Worm (Caenorhabditis elegans) whole organism, L1 larva: ENCODE data around the gene epic-3.

ENCODE experiments used
- C04F5.9 ChIP-seq: sonication (generic microtip); optimal IDR thresholded peaks from 2 replicates; lab custom pipeline; 2016; ENCODE audit warnings: missing genetic modification characterization, missing compliant biosample characterization
- C34B4.2 ChIP-seq: sonication (generic microtip); optimal IDR thresholded peaks from 2 replicates; lab custom pipeline; 2017; ENCODE audit warnings: mild to moderate bottlenecking, missing genetic modification characterization, missing compliant biosample characterization
- F16B12.6 ChIP-seq: fragments of 150-350 bp; optimal IDR thresholded peaks from 2 replicates; lab custom pipeline; 2014; ENCODE audit warnings: missing biosample characterization, missing genetic modification characterization
- Y116A8C.19 ChIP-seq: sonication (generic microtip); optimal IDR thresholded peaks from 2 replicates; lab custom pipeline; 2016; ENCODE audit warnings: missing compliant biosample characterization, missing genetic modification characterization, borderline replicate concordance
- aha-1 ChIP-seq: fragments of 150-350 bp; optimal IDR thresholded peaks from 2 replicates; lab custom pipeline; 2014; ENCODE audit warnings: missing biosample characterization, missing genetic modification characterization
- alr-1 ChIP-seq: fragments of 200-800 bp; sonication (Bioruptor generic); optimal IDR thresholded peaks from 2 replicates; lab custom pipeline; 2018; ENCODE audit warnings: borderline replicate concordance, mild to moderate bottlenecking, missing genetic modification characterization, missing compliant biosample characterization
- aly-2 ChIP-seq: fragments of 150-350 bp; optimal IDR thresholded peaks from 2 replicates; lab custom pipeline; 2014; ENCODE audit warnings: missing biosample characterization, missing genetic modification characterization
- ama-1 ChIP-seq: fragments of 150-350 bp; optimal IDR thresholded peaks from 2 replicates; lab custom pipeline; 2014
- ceh-8 ChIP-seq: fragments of 200-800 bp; sonication (Bioruptor generic); optimal IDR thresholded peaks from 2 replicates; lab custom pipeline; 2018; ENCODE audit warnings: mild to moderate bottlenecking, missing genetic modification characterization, moderate library complexity, missing compliant biosample characterization
- ceh-82 ChIP-seq, 3 experiments: fragments of 150-350 bp in 1 of 3; sonication (generic microtip) in 2 of 3; optimal IDR thresholded peaks; 2 replicates each; lab custom pipeline; 2014 to 2017; ENCODE audit warnings: missing biosample characterization in 3 of 3, missing genetic modification characterization in 3 of 3
- dsc-1 ChIP-seq: sonication (generic microtip); optimal IDR thresholded peaks from 2 replicates; lab custom pipeline; 2016; ENCODE audit warnings: mild to moderate bottlenecking, missing genetic modification characterization, missing compliant biosample characterization
- efl-1 ChIP-seq, 4 experiments: fragments of 150-350 bp; optimal IDR thresholded peaks in 3 of 4; peaks in 1 of 4; 1 replicate in 1 of 4; 2 replicates in 3 of 4; lab custom pipeline; 2014; ENCODE audit warnings: missing biosample characterization in 2 of 4, missing genetic modification characterization in 2 of 4, missing genetic modification reagents in 2 of 4
- elt-3 ChIP-seq, 6 experiments: fragments of 150-350 bp in 1 of 6; sonication (generic microtip); optimal IDR thresholded peaks; 2 replicates each; lab custom pipeline; 2017 to 2018; ENCODE audit warnings: missing biosample characterization in 6 of 6, missing genetic modification characterization in 6 of 6, inconsistent platforms in 1 of 6
- fkh-10 ChIP-seq: sonication (generic microtip); optimal IDR thresholded peaks from 2 replicates; lab custom pipeline; 2017; ENCODE audit warnings: missing biosample characterization, missing genetic modification reagents, missing genetic modification characterization
- fkh-8 ChIP-seq: sonication (generic microtip); optimal IDR thresholded peaks from 2 replicates; lab custom pipeline; 2016; ENCODE audit warnings: mild to moderate bottlenecking, missing genetic modification characterization, missing compliant biosample characterization
- fos-1 ChIP-seq: fragments of 150-350 bp; optimal IDR thresholded peaks from 2 replicates; lab custom pipeline; 2014; ENCODE audit warnings: missing biosample characterization, missing genetic modification characterization
- grh-1 ChIP-seq: fragments of 200-800 bp; sonication (Bioruptor generic); IDR thresholded peaks from 2 replicates; pipeline ENCODE4 v1.3.6; 2022; ENCODE audit warnings: missing genetic modification reagents, missing genetic modification characterization, missing compliant biosample characterization
- hlh-4 ChIP-seq: sonication (generic microtip); optimal IDR thresholded peaks from 2 replicates; lab custom pipeline; 2016; ENCODE audit warnings: mild to moderate bottlenecking, missing genetic modification characterization, missing compliant biosample characterization
- hpl-2 ChIP-seq: fragments of 150-350 bp; optimal IDR thresholded peaks from 2 replicates; lab custom pipeline; 2014; ENCODE audit warnings: missing biosample characterization, missing genetic modification reagents, missing genetic modification characterization
- irx-1 ChIP-seq: sonication (generic microtip); optimal IDR thresholded peaks from 2 replicates; lab custom pipeline; 2016; ENCODE audit warnings: missing genetic modification characterization, missing compliant biosample characterization
- jun-1 ChIP-seq: fragments of 150-350 bp; optimal IDR thresholded peaks from 2 replicates; lab custom pipeline; 2014; ENCODE audit warnings: missing biosample characterization, missing genetic modification reagents, missing genetic modification characterization
- lin-13 ChIP-seq: fragments of 150-350 bp; optimal IDR thresholded peaks from 2 replicates; lab custom pipeline; 2014; ENCODE audit warnings: missing biosample characterization, missing genetic modification reagents, missing genetic modification characterization
- lin-14 ChIP-seq: fragments of 200-800 bp; sonication (Bioruptor generic); optimal IDR thresholded peaks from 2 replicates; lab custom pipeline; 2018; ENCODE audit warnings: mild to moderate bottlenecking, missing genetic modification characterization, moderate library complexity, missing compliant biosample characterization
- lin-39 ChIP-seq: fragments of 150-350 bp; optimal IDR thresholded peaks from 2 replicates; lab custom pipeline; 2014; ENCODE audit warnings: missing biosample characterization, missing genetic modification reagents, missing genetic modification characterization
- lir-3 ChIP-seq: sonication (generic microtip); optimal IDR thresholded peaks from 2 replicates; lab custom pipeline; 2016; ENCODE audit warnings: mild to moderate bottlenecking, missing genetic modification characterization, moderate library complexity, missing compliant biosample characterization; ENCODE audit not compliant: poor library complexity
- lsy-2 ChIP-seq, 2 experiments: fragments of 150-350 bp; optimal IDR thresholded peaks; 2 replicates each; lab custom pipeline; 2014; ENCODE audit warnings: missing biosample characterization in 2 of 2, missing genetic modification characterization in 2 of 2
- mab-9 ChIP-seq: fragments of 200-800 bp; sonication (Bioruptor generic); IDR thresholded peaks from 2 replicates; pipeline ENCODE4 v1.3.6; 2022; ENCODE audit warnings: missing genetic modification reagents, missing genetic modification characterization, missing compliant biosample characterization
- mdl-1 ChIP-seq, 2 experiments: fragments of 150-350 bp; optimal IDR thresholded peaks; 2 replicates each; lab custom pipeline; 2014 to 2017; ENCODE audit warnings: missing biosample characterization in 2 of 2, missing genetic modification characterization in 2 of 2, inconsistent platforms in 1 of 2
- mep-1 ChIP-seq: fragments of 150-350 bp; optimal IDR thresholded peaks from 2 replicates; lab custom pipeline; 2014; ENCODE audit warnings: missing biosample characterization, missing genetic modification characterization
- nhr-11 ChIP-seq: fragments of 150-350 bp; optimal IDR thresholded peaks from 2 replicates; lab custom pipeline; 2014; ENCODE audit warnings: missing biosample characterization, missing genetic modification characterization
- nhr-12 ChIP-seq: sonication (generic microtip); optimal IDR thresholded peaks from 2 replicates; lab custom pipeline; 2017; ENCODE audit warnings: missing biosample characterization, missing genetic modification characterization
- nhr-19 ChIP-seq: fragments of 200-800 bp; sonication (Bioruptor generic); conservative IDR thresholded peaks from 2 replicates; pipeline ENCODE4 v1.3.6; 2022; ENCODE audit warnings: missing genetic modification characterization, missing compliant biosample characterization
- nhr-20 ChIP-seq: sonication (generic microtip); optimal IDR thresholded peaks from 2 replicates; lab custom pipeline; 2016; ENCODE audit warnings: mild to moderate bottlenecking, missing genetic modification characterization, missing compliant biosample characterization
- nhr-47 ChIP-seq: sonication (generic microtip); optimal IDR thresholded peaks from 2 replicates; lab custom pipeline; 2016; ENCODE audit warnings: mild to moderate bottlenecking, missing genetic modification characterization, moderate library complexity, missing compliant biosample characterization
- nhr-71 ChIP-seq: sonication (generic microtip); optimal IDR thresholded peaks from 2 replicates; lab custom pipeline; 2016; ENCODE audit warnings: mild to moderate bottlenecking, missing genetic modification characterization, moderate library complexity, missing compliant biosample characterization
- pqm-1 ChIP-seq: sonication (generic microtip); optimal IDR thresholded peaks from 3 replicates; lab custom pipeline; 2017; ENCODE audit warnings: missing biosample characterization, missing genetic modification characterization
- rnt-1 ChIP-seq: sonication (generic microtip); optimal IDR thresholded peaks from 2 replicates; lab custom pipeline; 2016; ENCODE audit warnings: mild to moderate bottlenecking, missing genetic modification characterization, moderate library complexity, missing compliant biosample characterization
- snu-23 ChIP-seq: sonication (generic microtip); optimal IDR thresholded peaks from 2 replicates; lab custom pipeline; 2016; ENCODE audit warnings: missing genetic modification characterization, missing compliant biosample characterization
- unc-30 ChIP-seq: sonication (generic microtip); optimal IDR thresholded peaks from 2 replicates; lab custom pipeline; 2017; ENCODE audit warnings: missing biosample characterization, missing genetic modification characterization
- unc-62 ChIP-seq: fragments of 150-350 bp; optimal IDR thresholded peaks from 2 replicates; lab custom pipeline; 2014; ENCODE audit warnings: missing biosample characterization, missing genetic modification reagents, missing genetic modification characterization
- unc-86 ChIP-seq: sonication (generic microtip); optimal IDR thresholded peaks from 2 replicates; lab custom pipeline; 2016; ENCODE audit warnings: missing genetic modification characterization, missing compliant biosample characterization
- unc-98 ChIP-seq: fragments of 200-800 bp; sonication (Bioruptor generic); IDR thresholded peaks from 2 replicates; pipeline ENCODE4 v1.3.6; 2022; ENCODE audit warnings: missing genetic modification characterization, missing compliant biosample characterization
- ztf-4 ChIP-seq: fragments of 150-350 bp; optimal IDR thresholded peaks from 2 replicates; lab custom pipeline; 2014; ENCODE audit warnings: missing biosample characterization, missing genetic modification characterization

Gene epic-3

DNA sequence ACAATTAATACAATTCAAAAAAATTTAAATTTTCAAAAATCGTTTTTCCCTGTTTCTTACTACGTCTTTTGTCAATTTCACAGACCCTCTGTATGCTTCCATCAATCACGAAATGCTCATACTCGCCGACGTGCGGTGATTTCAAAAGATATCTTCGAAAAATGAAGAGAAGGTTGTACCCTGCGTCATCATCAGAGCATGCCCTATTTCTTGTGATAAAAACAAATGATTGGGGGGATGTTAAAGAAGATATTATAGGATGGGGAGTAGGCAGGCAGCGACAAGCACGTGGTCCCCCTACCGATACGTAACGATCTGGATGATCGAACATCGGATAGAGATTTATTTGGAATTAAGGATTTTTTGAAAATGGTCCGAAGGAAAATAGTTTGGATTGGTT, 34.4 kb upstream of the epic-3 start (continued):
- TF ChIP-seq lin-39 (no peak), nhr-19 (GFP tag; lab: Robert Waterston, UW) (peak; percentile 33), lin-14 (peak; percentile 44), rnt-1 (tag; lab: Kevin White, UChicago) (peak; percentile 77), aly-2 (tag; lab: Kevin White, UChicago) (no peak), mdl-1 (tag; optimal IDR thresholded peaks at IDR 0.05; lab: Kevin White, UChicago) (peak in 1 of 2 experiments; percentile 38), lsy-2 (tag; optimal IDR thresholded peaks at IDR 0.05; lab: Kevin White, UChicago) (peak; percentile 15 to 45), nhr-20 (peak; percentile 3), ztf-4 (tag; lab: Kevin White, UChicago) (peak; percentile 16), C34B4.2 (tag; lab: Kevin White, UChicago) (no peak), ama-1 (lab: Kevin White, UChicago) (no peak), fkh-8 (tag; lab: Kevin White, UChicago) (no peak), hlh-4 (tag; lab: Kevin White, UChicago) (no peak), lir-3 (no peak)

DNA sequence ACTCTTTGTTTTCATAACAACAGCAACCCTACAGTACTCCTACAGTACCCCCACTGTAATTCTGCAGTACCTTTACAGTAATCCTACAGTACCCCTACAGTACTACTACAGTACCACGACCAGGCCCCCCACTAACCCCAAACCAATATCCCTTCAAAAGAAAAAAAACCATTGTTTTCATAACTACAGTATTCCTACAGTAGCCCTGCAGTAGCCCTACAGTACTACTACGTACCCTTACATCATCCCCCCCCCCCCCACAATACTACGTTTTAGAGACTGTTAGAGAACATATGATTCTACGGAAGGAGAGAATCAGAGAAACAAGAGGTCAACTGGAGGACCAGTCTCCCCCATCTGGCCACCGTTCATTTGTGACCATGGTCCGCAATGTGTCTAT, 29.3 kb upstream of the epic-3 start, which contains the start of gene Y41D4A.3:
Gene Y41D4A.3, plus strand, starts transcription at position 301 of the 400 bp plus-strand sequence.
- no peak for TF ChIP-seq ztf-4 (tag; lab: Kevin White, UChicago)
- TF ChIP-seq C34B4.2 (tag; lab: Kevin White, UChicago): no peak
- no peak for TF ChIP-seq irx-1 (tag; lab: Kevin White, UChicago)
- TF ChIP-seq lin-39: no peak
- TF ChIP-seq aly-2 (tag; lab: Kevin White, UChicago): no peak
- TF ChIP-seq grh-1 (GFP tag; lab: Robert Waterston, UW): no peak
- no peak for TF ChIP-seq F16B12.6
- TF ChIP-seq unc-98 (GFP tag; lab: Robert Waterston, UW): no peak
- no peak for TF ChIP-seq mep-1 (tag; lab: Kevin White, UChicago)
- TF ChIP-seq nhr-20: no peak
- TF ChIP-seq C04F5.9: no peak
- TF ChIP-seq jun-1: no peak
- no peak for TF ChIP-seq fkh-10 (GFP tag; lab: Kevin White, UChicago)
- TF ChIP-seq unc-30 (tag; lab: Kevin White, UChicago): no peak
- no peak for TF ChIP-seq nhr-47 (tag; lab: Kevin White, UChicago)
- TF ChIP-seq unc-62 (GFP tag; lab: Kevin White, UChicago): no peak
- no peak for TF ChIP-seq dsc-1 (tag; lab: Kevin White, UChicago)
- TF ChIP-seq ceh-8: no peak
- no peak for TF ChIP-seq ceh-82 (tag; optimal IDR thresholded peaks at IDR 0.05; lab: Kevin White, UChicago)

DNA sequence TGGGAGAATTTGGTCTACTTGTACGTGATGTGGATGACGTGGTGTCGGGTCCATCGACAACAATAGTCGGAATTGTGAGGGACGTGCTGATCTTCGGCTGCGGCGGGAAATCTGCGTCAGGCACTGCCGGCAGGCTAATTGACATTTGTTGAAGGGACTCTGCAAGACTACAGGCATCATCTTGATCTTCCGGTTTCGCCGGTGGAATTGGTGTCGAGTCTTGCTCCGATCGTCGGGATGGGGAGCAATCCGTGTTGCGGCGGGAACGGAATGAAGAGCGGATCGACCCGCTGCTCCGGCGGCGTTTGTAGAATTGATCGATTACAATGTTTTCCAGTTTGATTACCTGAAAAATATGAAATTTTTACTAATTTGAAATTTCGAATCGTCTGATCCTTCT, 28.3 kb upstream of the epic-3 start:
- no peak for TF ChIP-seq mdl-1 (tag; optimal IDR thresholded peaks at IDR 0.05; lab: Kevin White, UChicago)
- no peak for TF ChIP-seq efl-1 (optimal IDR thresholded peaks at IDR 0.05; lab: Kevin White, UChicago)
- peak in 1 of 2 experiments; percentile 18 for TF ChIP-seq efl-1 (GFP tag; optimal IDR thresholded peaks at IDR 0.05 in 1 of 2; lab: Kevin White, UChicago)

DNA sequence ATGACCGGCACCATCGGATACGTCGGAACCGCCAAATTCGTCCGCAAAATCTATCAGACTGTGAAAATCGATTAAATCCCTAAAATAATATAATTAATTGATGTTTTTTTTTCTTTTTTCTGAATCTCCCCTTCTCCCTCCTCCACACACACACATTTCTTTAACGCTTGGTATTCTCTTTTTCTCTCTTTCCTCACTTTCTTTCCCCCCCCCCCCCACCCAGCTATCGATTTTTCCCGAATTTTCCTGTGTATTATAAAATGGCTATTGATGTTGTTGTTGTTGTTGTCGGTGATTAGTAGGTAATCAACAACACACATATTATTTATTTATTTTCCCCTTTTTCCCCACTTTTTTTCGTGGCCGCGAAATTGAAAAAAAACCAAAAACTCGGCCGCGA, 27.1 kb upstream of the epic-3 start:
- TF ChIP-seq lsy-2 (tag; optimal IDR thresholded peaks at IDR 0.05; lab: Kevin White, UChicago): no peak
- TF ChIP-seq lin-14: peak; percentile 34

DNA sequence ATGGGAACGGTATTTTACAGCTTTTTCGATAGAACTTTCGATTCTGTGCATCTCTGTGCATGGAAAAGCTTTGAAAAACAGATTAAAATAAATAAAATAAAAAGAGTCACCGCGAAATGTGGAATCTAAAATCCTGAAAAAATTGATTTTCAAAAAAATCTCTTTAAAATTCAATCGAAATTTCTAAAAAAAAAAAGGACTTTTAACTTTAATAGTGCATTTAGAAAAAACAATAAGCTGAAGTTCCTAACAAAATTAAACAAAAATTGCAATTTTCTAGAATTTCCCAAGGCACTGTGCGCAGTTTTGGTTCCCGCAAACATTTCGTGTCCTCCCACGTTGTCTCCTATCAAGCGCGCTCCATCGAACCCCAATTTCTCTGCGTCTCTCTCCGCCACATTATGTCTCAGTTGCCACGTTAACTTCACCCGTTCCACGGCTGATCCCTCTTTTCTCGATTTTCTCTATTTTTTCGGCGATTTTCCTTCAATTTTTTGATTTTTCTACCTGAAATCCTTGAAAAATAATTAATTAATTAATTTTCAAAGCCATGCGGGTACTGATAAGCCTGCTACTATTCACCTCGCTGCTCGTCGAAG, 21.4 kb upstream of the epic-3 start, which contains the start of the genes Y41D4A.6 and Y41D4A.4:
Gene Y41D4A.6, minus strand, starts transcription at position 51 of the 599 bp plus-strand sequence.
Gene Y41D4A.4, plus strand, starts transcription at position 549 of the 599 bp plus-strand sequence.
- TF ChIP-seq nhr-71 (tag; lab: Kevin White, UChicago) (peak; percentile 94), mab-9 (no peak), Y116A8C.19 (tag; lab: Kevin White, UChicago) (peak; percentile 45), lin-13 (GFP tag; lab: Kevin White, UChicago) (peak; percentile 85), C04F5.9 (peak; percentile 64), fos-1 (tag; lab: Kevin White, UChicago) (peak; percentile 78), elt-3 (tag; optimal IDR thresholded peaks at IDR 0.05; lab: Kevin White, UChicago) (peak in 2 of 6 experiments; percentile 32 to 52), nhr-12 (tag; lab: Kevin White, UChicago) (no peak), ztf-4 (tag; lab: Kevin White, UChicago) (no peak), lsy-2 (tag; optimal IDR thresholded peaks at IDR 0.05; lab: Kevin White, UChicago) (peak; percentile 71 to 86), aha-1 (tag; lab: Kevin White, UChicago) (no peak), hpl-2 (peak; percentile 46), pqm-1 (tag; lab: Kevin White, UChicago) (no peak), lin-14 (peak; percentile 92), lir-3 (no peak), nhr-11 (tag; lab: Kevin White, UChicago) (no peak), snu-23 (GFP tag; lab: Kevin White, UChicago) (peak; percentile 94), unc-86 (peak; percentile 81), alr-1 (tag; lab: Kevin White, UChicago) (no peak), rnt-1 (tag; lab: Kevin White, UChicago) (peak; percentile 95)
